Worm (Caenorhabditis elegans): ENCODE data around the gene gtap-2.

gtap-2 gene

ce11 chrIII:9822942-9823341, 14.6 kb downstream of the gtap-2 start, which contains the start of gene arl-5:
arl-5 (plus strand) TSS chrIII:9823242.
- no peak for TF ChIP-seq lin-15B (tag; optimal IDR thresholded peaks at IDR 0.05)
- no peak for TF ChIP-seq sox-4 (tag; optimal IDR thresholded peaks at IDR 0.05)
- TF ChIP-seq tbx-2 (tag; optimal IDR thresholded peaks at IDR 0.05): no peak
- TF ChIP-seq F16B12.6 (tag; optimal IDR thresholded peaks at IDR 0.05): no peak
- TF ChIP-seq nhr-20 (tag; optimal IDR thresholded peaks at IDR 0.05): no peak
- TF ChIP-seq ztf-11 (tag; optimal IDR thresholded peaks at IDR 0.05): no peak
- TF ChIP-seq unc-98 (GFP tag; IDR thresholded peaks at IDR 0.05): no peak
- TF ChIP-seq pax-3 (tag; optimal IDR thresholded peaks at IDR 0.05): no peak
- TF ChIP-seq grh-1 (GFP tag; IDR thresholded peaks at IDR 0.05): no peak
- no peak for TF ChIP-seq sptf-1 (tag; optimal IDR thresholded peaks at IDR 0.05)
- no peak for TF ChIP-seq ceh-8 (GFP tag; optimal IDR thresholded peaks at IDR 0.05)

- TF ChIP-seq ceh-63 (GFP tag; optimal IDR thresholded peaks at IDR 0.05) (no peak), nhr-85 (tag) (peak; percentile 51)
Measured at ce11 chrIII:9823748-9824147, 15.4 kb downstream of the gtap-2 start.

- peak; percentile 87 for TF ChIP-seq ama-1 (optimal IDR thresholded peaks at IDR 0.05)
- TF ChIP-seq jun-1 (tag; optimal IDR thresholded peaks at IDR 0.05): no peak
- peak; percentile 81 for TF ChIP-seq nhr-85 (tag)
- TF ChIP-seq lin-15B (tag; optimal IDR thresholded peaks at IDR 0.05): no peak
- 0 out of 2 replicates have a peak, but pooled peaks have one; percentile 4 for TF ChIP-seq nhr-19 (GFP tag; conservative IDR thresholded peaks at IDR 0.05)
- TF ChIP-seq lin-13 (GFP tag; optimal IDR thresholded peaks at IDR 0.05): peak; percentile 8
- no peak for TF ChIP-seq C16A3.4 (tag; optimal IDR thresholded peaks at IDR 0.05)
- TF ChIP-seq nhr-76 (tag; optimal IDR thresholded peaks at IDR 0.05): no peak
- TF ChIP-seq nhr-20 (tag; optimal IDR thresholded peaks at IDR 0.05): peak; percentile 31
- no peak for TF ChIP-seq ceh-8 (GFP tag; optimal IDR thresholded peaks at IDR 0.05)
- no peak for TF ChIP-seq tlp-1 (tag; optimal IDR thresholded peaks at IDR 0.05)
- TF ChIP-seq unc-30 (tag; optimal IDR thresholded peaks at IDR 0.05): no peak
- 0 out of 2 replicates have a peak, but pooled peaks have one; percentile 9 for TF ChIP-seq grh-1 (GFP tag; IDR thresholded peaks at IDR 0.05)
- TF ChIP-seq lin-35 (GFP tag; optimal IDR thresholded peaks at IDR 0.05): no peak
- peak; percentile 38 for TF ChIP-seq nhr-47 (tag; optimal IDR thresholded peaks at IDR 0.05)
- TF ChIP-seq aha-1 (tag; optimal IDR thresholded peaks at IDR 0.05): no peak
- TF ChIP-seq nhr-71 (tag; optimal IDR thresholded peaks at IDR 0.05): peak; percentile 61
- no peak for TF ChIP-seq dsc-1 (tag; optimal IDR thresholded peaks at IDR 0.05)
- TF ChIP-seq pag-3 (tag; optimal IDR thresholded peaks at IDR 0.05; ENCODE audit: borderline replicate concordance, insufficient read depth): no peak
- no peak for TF ChIP-seq efl-1 (optimal IDR thresholded peaks at IDR 0.05)
- no peak for TF ChIP-seq efl-1 (GFP tag; optimal IDR thresholded peaks at IDR 0.05 in 1 of 2)
- no peak for TF ChIP-seq C04F5.9 (tag; optimal IDR thresholded peaks at IDR 0.05)
- TF ChIP-seq nhr-90 (tag; optimal IDR thresholded peaks at IDR 0.05; ENCODE audit: poor library complexity): peak; percentile 43
- TF ChIP-seq unc-86 (tag; optimal IDR thresholded peaks at IDR 0.05): no peak
- no peak for TF ChIP-seq nhr-77 (tag; optimal IDR thresholded peaks at IDR 0.05)
- TF ChIP-seq nhr-237 (tag; optimal IDR thresholded peaks at IDR 0.05): no peak
- TF ChIP-seq fkh-8 (tag; optimal IDR thresholded peaks at IDR 0.05): no peak
- no peak for TF ChIP-seq dpl-1 (GFP tag; optimal IDR thresholded peaks at IDR 0.05)
- no peak for TF ChIP-seq sox-4 (tag; optimal IDR thresholded peaks at IDR 0.05)
- TF ChIP-seq ceh-88 (GFP tag; IDR thresholded peaks at IDR 0.05): no peak
- TF ChIP-seq hpl-2 (GFP tag; optimal IDR thresholded peaks at IDR 0.05): no peak
- TF ChIP-seq blmp-1 (tag; optimal IDR thresholded peaks at IDR 0.05): no peak
- no peak for TF ChIP-seq lir-3 (tag; optimal IDR thresholded peaks at IDR 0.05; ENCODE audit: poor library complexity)
- peak; percentile 11 for TF ChIP-seq elt-2 (tag; optimal IDR thresholded peaks at IDR 0.05)
- TF ChIP-seq hlh-17 (GFP tag; optimal IDR thresholded peaks at IDR 0.05; ENCODE audit: borderline replicate concordance): no peak
- TF ChIP-seq snu-23 (GFP tag; optimal IDR thresholded peaks at IDR 0.05): no peak
- no peak for TF ChIP-seq ceh-82 (tag; optimal IDR thresholded peaks at IDR 0.05)
Measured at ce11 chrIII:9824330-9824934, 16.1 kb downstream of the gtap-2 start, which contains the start of gene lin-52. lin-52 (minus strand) TSS chrIII:9824750.

Measured in whole organism, L1 larva.